Worm (Caenorhabditis elegans): Measurements from ENCODE around the gene srh-289.

srh-289 gene

ce11 chrV:17819704-17820103 is 25.8 kb upstream of the srh-289 start:
- TF ChIP-seq ama-1 (optimal IDR thresholded peaks at IDR 0.05) (no peak), mbf-1 (tag; optimal IDR thresholded peaks at IDR 0.05) (no peak), ztf-1 (GFP tag; conservative IDR thresholded peaks at IDR 0.05) (no peak), fos-1 (tag; optimal IDR thresholded peaks at IDR 0.05) (no peak)

ce11 chrV:17818567-17818966 is 24.7 kb upstream of the srh-289 start, which contains the start of gene srh-298:
TSS of gene srh-298 (plus strand) at chrV:17818867.
- no peak for TF ChIP-seq ztf-4 (tag; optimal IDR thresholded peaks at IDR 0.05)
- no peak for TF ChIP-seq dmd-4 (tag; optimal IDR thresholded peaks at IDR 0.05)
- no peak for TF ChIP-seq mab-5 (tag; optimal IDR thresholded peaks at IDR 0.05)
- TF ChIP-seq nhr-12 (tag; optimal IDR thresholded peaks at IDR 0.05), result no peak
- TF ChIP-seq nhr-25 (tag; optimal IDR thresholded peaks at IDR 0.05), result no peak
- TF ChIP-seq fos-1 (tag; optimal IDR thresholded peaks at IDR 0.05), result no peak
- TF ChIP-seq unc-62 (GFP tag; optimal IDR thresholded peaks at IDR 0.05), result no peak
- no peak for TF ChIP-seq nhr-11 (tag; optimal IDR thresholded peaks at IDR 0.05)
- TF ChIP-seq nhr-23 (tag; optimal IDR thresholded peaks at IDR 0.05), result no peak
- TF ChIP-seq elt-3 (tag; optimal IDR thresholded peaks at IDR 0.05), result no peak
- no peak for TF ChIP-seq sma-3 (GFP tag; optimal IDR thresholded peaks at IDR 0.05)
- no peak for TF ChIP-seq snpc-4 (tag; optimal IDR thresholded peaks at IDR 0.05)
- TF ChIP-seq ceh-82 (tag; optimal IDR thresholded peaks at IDR 0.05), result no peak
- TF ChIP-seq blmp-1 (tag; optimal IDR thresholded peaks at IDR 0.05; ENCODE audit: insufficient read depth), result no peak

ce11 chrV:17812127-17812526 is 18.2 kb upstream of the srh-289 start:
- TF ChIP-seq alr-1 (tag; optimal IDR thresholded peaks at IDR 0.05) (no peak), nhr-77 (tag; optimal IDR thresholded peaks at IDR 0.05) (no peak)

- no peak for TF ChIP-seq elt-1 (tag; optimal IDR thresholded peaks at IDR 0.05)
- no peak for TF ChIP-seq nhr-237 (tag; optimal IDR thresholded peaks at IDR 0.05)
- TF ChIP-seq unc-55 (GFP tag; optimal IDR thresholded peaks at IDR 0.05), result no peak
- no peak for TF ChIP-seq nhr-129 (tag; optimal IDR thresholded peaks at IDR 0.05)
- no peak for TF ChIP-seq nhr-25 (tag; optimal IDR thresholded peaks at IDR 0.05)
- no peak for TF ChIP-seq elt-3 (tag; optimal IDR thresholded peaks at IDR 0.05)
- TF ChIP-seq fos-1 (tag; optimal IDR thresholded peaks at IDR 0.05), result no peak
- TF ChIP-seq R02D3.7 (tag; optimal IDR thresholded peaks at IDR 0.05), result no peak
- no peak for TF ChIP-seq mab-5 (tag; optimal IDR thresholded peaks at IDR 0.05)
- TF ChIP-seq zag-1 (tag; optimal IDR thresholded peaks at IDR 0.05), result no peak
- no peak for TF ChIP-seq lin-13 (GFP tag; optimal IDR thresholded peaks at IDR 0.05)
- no peak for TF ChIP-seq nhr-12 (tag; optimal IDR thresholded peaks at IDR 0.05)
- TF ChIP-seq nhr-10 (tag; optimal IDR thresholded peaks at IDR 0.05), result no peak
Measured at ce11 chrV:17810053-17810452, 16.2 kb upstream of the srh-289 start, which contains the start of gene srh-296. TSS of gene srh-296 (plus strand) at chrV:17810353.

ce11 chrV:17805323-17805722 is 11.4 kb upstream of the srh-289 start, which contains the start of gene srh-291:
TSS of gene srh-291 (plus strand) at chrV:17805623.
- no peak for TF ChIP-seq lin-13 (GFP tag; optimal IDR thresholded peaks at IDR 0.05)
- no peak for TF ChIP-seq crh-2 (tag; optimal IDR thresholded peaks at IDR 0.05)
- TF ChIP-seq zag-1 (tag; optimal IDR thresholded peaks at IDR 0.05), result no peak
- no peak for TF ChIP-seq unc-62 (GFP tag; optimal IDR thresholded peaks at IDR 0.05)
- no peak for TF ChIP-seq ceh-16 (tag; optimal IDR thresholded peaks at IDR 0.05)
- no peak for TF ChIP-seq lsy-2 (tag; optimal IDR thresholded peaks at IDR 0.05)
- no peak for TF ChIP-seq sma-3 (GFP tag; optimal IDR thresholded peaks at IDR 0.05)
- no peak for TF ChIP-seq C34F6.9 (tag; optimal IDR thresholded peaks at IDR 0.05)
- TF ChIP-seq sma-9 (GFP tag; optimal IDR thresholded peaks at IDR 0.05), result no peak
- TF ChIP-seq sma-9 (tag; optimal IDR thresholded peaks at IDR 0.05), result no peak
- no peak for TF ChIP-seq lin-11 (tag; optimal IDR thresholded peaks at IDR 0.05)
- no peak for TF ChIP-seq mdl-1 (tag; optimal IDR thresholded peaks at IDR 0.05)
- TF ChIP-seq Y55F3AM.14 (GFP tag; optimal IDR thresholded peaks at IDR 0.05), result no peak
- TF ChIP-seq nhr-129 (tag; optimal IDR thresholded peaks at IDR 0.05), result no peak
- TF ChIP-seq ztf-4 (tag; optimal IDR thresholded peaks at IDR 0.05), result no peak
- no peak for TF ChIP-seq nhr-237 (tag; optimal IDR thresholded peaks at IDR 0.05)
- TF ChIP-seq nhr-25 (tag; optimal IDR thresholded peaks at IDR 0.05), result no peak
